Worm (Caenorhabditis elegans): ENCODE measurements around the gene F39H12.3.

F39H12.3 gene

ce11 chrX:841393-841792, at the start of gene F39H12.3:
Gene F39H12.3, minus strand, starts transcription at chrX:841493.
- TF ChIP-seq W03F9.2 (tag; optimal IDR thresholded peaks at IDR 0.05) (no peak), him-1 (tag; optimal IDR thresholded peaks at IDR 0.05) (no peak), dao-5 (tag; optimal IDR thresholded peaks at IDR 0.05) (no peak)

- TF ChIP-seq him-1 (tag; optimal IDR thresholded peaks at IDR 0.05) (no peak), dao-5 (tag; optimal IDR thresholded peaks at IDR 0.05) (no peak), W03F9.2 (tag; optimal IDR thresholded peaks at IDR 0.05) (no peak)
These were observed 47.0 kb upstream of the F39H12.3 start, which contains the start of gene mam-1 for ce11 chrX:888294-888693. Gene mam-1, minus strand, starts transcription at chrX:888394.

ce11 chrX:880367-880766, 39.1 kb upstream of the F39H12.3 start, which contains the start of gene ZC13.2:
Gene ZC13.2, plus strand, starts transcription at chrX:880667.
- no peak for TF ChIP-seq dao-5 (tag; optimal IDR thresholded peaks at IDR 0.05)
- no peak for TF ChIP-seq him-1 (tag; optimal IDR thresholded peaks at IDR 0.05)
- TF ChIP-seq W03F9.2 (tag; optimal IDR thresholded peaks at IDR 0.05) = no peak

- TF ChIP-seq W03F9.2 (tag; optimal IDR thresholded peaks at IDR 0.05) (no peak), him-1 (tag; optimal IDR thresholded peaks at IDR 0.05) (no peak), dao-5 (tag; optimal IDR thresholded peaks at IDR 0.05) (no peak)
These were observed 35.6 kb upstream of the F39H12.3 start, which contains the start of gene ZC13.1 for ce11 chrX:876935-877334. Gene ZC13.1, plus strand, starts transcription at chrX:877239.

ce11 chrX:873634-874033, 32.3 kb upstream of the F39H12.3 start:
- TF ChIP-seq dao-5 (tag; optimal IDR thresholded peaks at IDR 0.05) (no peak), W03F9.2 (tag; optimal IDR thresholded peaks at IDR 0.05) (no peak), him-1 (tag; optimal IDR thresholded peaks at IDR 0.05) (no peak)

ce11 chrX:871957-872715, 30.8 kb upstream of the F39H12.3 start, which contains the start of gene F56F10.1:
Gene F56F10.1, plus strand, starts transcription at chrX:872603.
- TF ChIP-seq him-1 (tag; optimal IDR thresholded peaks at IDR 0.05) (no peak), W03F9.2 (tag; optimal IDR thresholded peaks at IDR 0.05) (no peak), dao-5 (tag; optimal IDR thresholded peaks at IDR 0.05) (no peak)

ce11 chrX:871020-871419, 29.7 kb upstream of the F39H12.3 start, which contains the start of gene lgl-1:
Gene lgl-1, minus strand, starts transcription at chrX:871089.
- TF ChIP-seq him-1 (tag; optimal IDR thresholded peaks at IDR 0.05) (no peak), W03F9.2 (tag; optimal IDR thresholded peaks at IDR 0.05) (no peak), dao-5 (tag; optimal IDR thresholded peaks at IDR 0.05) (no peak)

ce11 chrX:865214-865613, 23.9 kb upstream of the F39H12.3 start:
- no peak for TF ChIP-seq dao-5 (tag; optimal IDR thresholded peaks at IDR 0.05)
- no peak for TF ChIP-seq him-1 (tag; optimal IDR thresholded peaks at IDR 0.05)
- no peak for TF ChIP-seq W03F9.2 (tag; optimal IDR thresholded peaks at IDR 0.05)

- no peak for TF ChIP-seq W03F9.2 (tag; optimal IDR thresholded peaks at IDR 0.05)
- no peak for TF ChIP-seq dao-5 (tag; optimal IDR thresholded peaks at IDR 0.05)
- no peak for TF ChIP-seq him-1 (tag; optimal IDR thresholded peaks at IDR 0.05)
These were observed 23.0 kb upstream of the F39H12.3 start for ce11 chrX:864293-864731.

ce11 chrX:863478-863877, 22.2 kb upstream of the F39H12.3 start, which contains the start of gene cdo-1:
Gene cdo-1, minus strand, starts transcription at chrX:863578.
- TF ChIP-seq dao-5 (tag; optimal IDR thresholded peaks at IDR 0.05) = no peak
- TF ChIP-seq W03F9.2 (tag; optimal IDR thresholded peaks at IDR 0.05) = no peak
- TF ChIP-seq him-1 (tag; optimal IDR thresholded peaks at IDR 0.05) = no peak

- no peak for TF ChIP-seq W03F9.2 (tag; optimal IDR thresholded peaks at IDR 0.05)
- TF ChIP-seq dao-5 (tag; optimal IDR thresholded peaks at IDR 0.05) = no peak
- TF ChIP-seq him-1 (tag; optimal IDR thresholded peaks at IDR 0.05) = no peak
These were observed 20.1 kb upstream of the F39H12.3 start for ce11 chrX:861378-861777.

- no peak for TF ChIP-seq W03F9.2 (tag; optimal IDR thresholded peaks at IDR 0.05)
- TF ChIP-seq him-1 (tag; optimal IDR thresholded peaks at IDR 0.05) = no peak
- no peak for TF ChIP-seq dao-5 (tag; optimal IDR thresholded peaks at IDR 0.05)
These were observed 18.1 kb upstream of the F39H12.3 start, which contains the start of gene F56F10.2 for ce11 chrX:859401-859800. Gene F56F10.2, plus strand, starts transcription at chrX:859615.

ce11 chrX:857658-858057, 16.4 kb upstream of the F39H12.3 start:
- TF ChIP-seq W03F9.2 (tag; optimal IDR thresholded peaks at IDR 0.05) (no peak), him-1 (tag; optimal IDR thresholded peaks at IDR 0.05) (no peak), dao-5 (tag; optimal IDR thresholded peaks at IDR 0.05) (no peak)

ce11 chrX:853604-854003, 12.3 kb upstream of the F39H12.3 start:
- TF ChIP-seq him-1 (tag; optimal IDR thresholded peaks at IDR 0.05) = no peak
- TF ChIP-seq dao-5 (tag; optimal IDR thresholded peaks at IDR 0.05) = no peak
- no peak for TF ChIP-seq W03F9.2 (tag; optimal IDR thresholded peaks at IDR 0.05)
